Worm (Caenorhabditis elegans): ENCODE measurements around the gene oac-58.

oac-58 gene

DNA sequence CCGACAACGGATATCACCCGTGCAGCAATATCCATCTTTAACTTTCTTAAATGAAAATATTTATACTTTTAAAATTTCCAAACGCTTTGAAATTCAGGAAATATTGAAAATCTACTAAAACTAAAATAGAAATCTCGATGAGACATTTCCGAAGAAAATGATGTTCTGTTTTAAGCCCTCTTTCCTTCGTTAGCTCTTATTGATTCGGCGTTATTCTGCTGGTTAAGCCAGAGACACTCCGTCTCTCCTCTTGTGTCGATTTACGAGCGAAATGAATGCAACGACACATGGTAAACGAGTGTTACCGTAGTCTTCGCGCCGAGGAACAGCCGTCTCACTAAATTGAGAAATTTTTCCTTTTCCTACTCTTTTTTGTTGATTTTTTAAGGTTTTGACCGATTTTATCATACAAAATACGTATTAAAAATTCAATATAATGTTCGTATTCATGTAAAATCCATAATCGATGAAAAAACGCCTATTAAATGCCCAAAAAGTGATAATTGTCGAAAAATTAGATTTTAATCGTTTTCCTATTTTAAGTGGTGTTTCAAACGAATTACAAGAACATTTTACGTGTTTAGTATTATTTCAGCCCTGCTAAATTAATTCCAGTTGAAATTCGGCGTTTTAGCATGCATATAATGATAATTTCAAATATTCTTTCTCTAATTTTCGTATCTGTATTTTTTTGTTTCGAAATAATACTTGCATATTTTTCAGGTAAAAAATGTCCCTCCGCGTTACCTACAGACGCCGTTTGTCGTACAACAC lies 43.0 kb downstream of the oac-58 start, which contains the start of the genes ppm-1.H and rpl-34:
TSS of gene ppm-1.H (minus strand) at position 51 of the 774 bp plus-strand sequence.
TSS of gene rpl-34 (plus strand) at position 724 of the 774 bp plus-strand sequence.
- TF ChIP-seq duxl-1 (tag; optimal IDR thresholded peaks at IDR 0.05; ENCODE audit: poor library complexity): no peak
- TF ChIP-seq ztf-11 (tag; optimal IDR thresholded peaks at IDR 0.05): no peak
- TF ChIP-seq lin-29 (GFP tag; IDR thresholded peaks at IDR 0.05): no peak
- TF ChIP-seq vab-7 (GFP tag; IDR thresholded peaks at IDR 0.05): no peak
- peak in 1 of 2 experiments; percentile 39 for TF ChIP-seq hif-1 (tag; optimal IDR thresholded peaks at IDR 0.05)
- no peak for TF ChIP-seq saeg-2 (GFP tag; IDR thresholded peaks at IDR 0.05)
- TF ChIP-seq dmd-6 (GFP tag; IDR thresholded peaks at IDR 0.05): no peak
- no peak for TF ChIP-seq zag-1 (tag; optimal IDR thresholded peaks at IDR 0.05)
- TF ChIP-seq Y5F2A.4 (GFP tag; optimal IDR thresholded peaks at IDR 0.05): no peak
- TF ChIP-seq daf-16 (GFP tag; optimal IDR thresholded peaks at IDR 0.05): no peak
- no peak for TF ChIP-seq daf-16 (tag; optimal IDR thresholded peaks at IDR 0.05)
- no peak for TF ChIP-seq madf-5 (GFP tag; IDR thresholded peaks at IDR 0.05)
- no peak for TF ChIP-seq pqm-1 (tag; optimal IDR thresholded peaks at IDR 0.05)
- TF ChIP-seq spr-1 (tag; optimal IDR thresholded peaks at IDR 0.05): no peak
- no peak for TF ChIP-seq T26A8.4 (GFP tag; IDR thresholded peaks at IDR 0.05)
- TF ChIP-seq zip-11 (GFP tag; IDR thresholded peaks at IDR 0.05): no peak
- TF ChIP-seq pha-4 (GFP tag; IDR thresholded peaks at IDR 0.05): no peak
- TF ChIP-seq pha-4 (tag; optimal IDR thresholded peaks at IDR 0.05): peak; percentile 48
- no peak for TF ChIP-seq mxl-3 (GFP tag; optimal IDR thresholded peaks at IDR 0.05)
- TF ChIP-seq nhr-76 (tag; optimal IDR thresholded peaks at IDR 0.05): no peak
- TF ChIP-seq ZK546.5 (tag; optimal IDR thresholded peaks at IDR 0.05): no peak
- TF ChIP-seq spr-3 (GFP tag; optimal IDR thresholded peaks at IDR 0.05): no peak
- no peak for TF ChIP-seq fos-1 (tag; optimal IDR thresholded peaks at IDR 0.05)
- no peak for TF ChIP-seq sdz-12 (GFP tag; optimal IDR thresholded peaks at IDR 0.05)
- TF ChIP-seq hlh-11 (tag; optimal IDR thresholded peaks at IDR 0.05): no peak
- peak; percentile 2 for TF ChIP-seq unc-130 (GFP tag; optimal IDR thresholded peaks at IDR 0.05)
- TF ChIP-seq mxl-2 (GFP tag; conservative IDR thresholded peaks at IDR 0.05): no peak
- TF ChIP-seq Y75B8A.6 (GFP tag; IDR thresholded peaks at IDR 0.05): no peak
- TF ChIP-seq hmg-1.1 (GFP tag; IDR thresholded peaks at IDR 0.05): 0 out of 2 replicates have a peak, but pooled peaks have one; percentile 30
- peak; percentile 94 for TF ChIP-seq D1046.2 (GFP tag; IDR thresholded peaks at IDR 0.05)
- TF ChIP-seq unc-62 (GFP tag; optimal IDR thresholded peaks at IDR 0.05 in 1 of 2): no peak
- no peak for TF ChIP-seq unc-62 (tag; optimal IDR thresholded peaks at IDR 0.05)
- no peak for TF ChIP-seq ceh-62 (tag; optimal IDR thresholded peaks at IDR 0.05)
- TF ChIP-seq dve-1 (tag; optimal IDR thresholded peaks at IDR 0.05; ENCODE audit: insufficient read depth): no peak
- TF ChIP-seq dmd-8 (GFP tag; IDR thresholded peaks at IDR 0.05): no peak
- no peak for TF ChIP-seq ceh-28 (tag; optimal IDR thresholded peaks at IDR 0.05)
- no peak for TF ChIP-seq nhr-11 (tag; optimal IDR thresholded peaks at IDR 0.05)
- TF ChIP-seq madf-9 (GFP tag; conservative IDR thresholded peaks at IDR 0.05): no peak
- TF ChIP-seq zip-2 (tag; optimal IDR thresholded peaks at IDR 0.05): no peak
- peak; percentile 56 for TF ChIP-seq dpl-1 (GFP tag; optimal IDR thresholded peaks at IDR 0.05)
- no peak for TF ChIP-seq ces-1 (GFP tag; optimal IDR thresholded peaks at IDR 0.05)
- TF ChIP-seq ceh-20 (GFP tag; IDR thresholded peaks at IDR 0.05): no peak
- peak; percentile 66 for TF ChIP-seq R02D3.7 (tag; optimal IDR thresholded peaks at IDR 0.05)
- peak; percentile 90 to 98 for TF ChIP-seq lsy-2 (tag; optimal IDR thresholded peaks at IDR 0.05)
- no peak for TF ChIP-seq lin-39 (tag; optimal IDR thresholded peaks at IDR 0.05)
- TF ChIP-seq nhr-6 (tag; optimal IDR thresholded peaks at IDR 0.05): peak; percentile 68
- TF ChIP-seq dmd-9 (GFP tag; IDR thresholded peaks at IDR 0.05): no peak
- TF ChIP-seq skn-1 (tag; optimal IDR thresholded peaks at IDR 0.05): no peak
- TF ChIP-seq F37D6.2 (tag; optimal IDR thresholded peaks at IDR 0.05): no peak
- no peak for TF ChIP-seq egl-27 (tag; optimal IDR thresholded peaks at IDR 0.05)
- TF ChIP-seq rbr-2 (tag; optimal IDR thresholded peaks at IDR 0.05): peak; percentile 54
- no peak for TF ChIP-seq lin-13 (GFP tag; optimal IDR thresholded peaks at IDR 0.05)
